Worm (Caenorhabditis elegans) whole organism, mixed stage, embryonic: ENCODE results near the gene fbxb-11.

Experiments
- M03D4.4 ChIP-seq: sonication (generic microtip); optimal IDR thresholded peaks from 2 replicates; lab custom pipeline; 2017; ENCODE audit warnings: mild to moderate bottlenecking, missing genetic modification characterization, missing compliant biosample characterization
- bed-3 ChIP-seq: fragments of 200-800 bp; sonication (Bioruptor generic); optimal IDR thresholded peaks from 3 replicates; lab custom pipeline; 2018; ENCODE audit warnings: mild to moderate bottlenecking, missing genetic modification characterization, moderate library complexity, missing compliant biosample characterization
- blmp-1 ChIP-seq: fragments of 150-350 bp; optimal IDR thresholded peaks from 2 replicates; lab custom pipeline; 2014; ENCODE audit warnings: missing biosample characterization, missing genetic modification characterization
- ceh-39 ChIP-seq: fragments of 150-350 bp; optimal IDR thresholded peaks from 2 replicates; lab custom pipeline; 2014; ENCODE audit warnings: missing biosample characterization, missing genetic modification characterization
- ceh-43 ChIP-seq: fragments of 200-800 bp; sonication (Bioruptor generic); optimal IDR thresholded peaks from 2 replicates; lab custom pipeline; 2018; ENCODE audit warnings: mild to moderate bottlenecking, missing genetic modification characterization, moderate library complexity, missing compliant biosample characterization
- ceh-83 ChIP-seq: fragments of 200-800 bp; sonication (Bioruptor generic); optimal IDR thresholded peaks from 2 replicates; lab custom pipeline; 2018; ENCODE audit warnings: mild to moderate bottlenecking, missing genetic modification characterization, missing compliant biosample characterization
- ces-1 ChIP-seq: fragments of 150-350 bp; optimal IDR thresholded peaks from 2 replicates; lab custom pipeline; 2014; ENCODE audit warnings: missing biosample characterization, missing genetic modification reagents, missing genetic modification characterization
- cnd-1 ChIP-seq: fragments of 200-800 bp; sonication (Bioruptor generic); optimal IDR thresholded peaks from 2 replicates; lab custom pipeline; 2018; ENCODE audit warnings: mild to moderate bottlenecking, missing genetic modification characterization, missing compliant biosample characterization
- drap-1 ChIP-seq: fragments of 200-800 bp; sonication (Bioruptor generic); optimal IDR thresholded peaks from 3 replicates; lab custom pipeline; 2018; ENCODE audit warnings: mild to moderate bottlenecking, missing genetic modification characterization, missing compliant biosample characterization
- elt-3 ChIP-seq: fragments of 150-350 bp; optimal IDR thresholded peaks from 2 replicates; lab custom pipeline; 2014; ENCODE audit warnings: missing biosample characterization, missing genetic modification characterization
- flh-1 ChIP-seq: fragments of 200-800 bp; sonication (Bioruptor generic); optimal IDR thresholded peaks from 2 replicates; lab custom pipeline; 2018; ENCODE audit warnings: mild to moderate bottlenecking, missing genetic modification characterization, moderate library complexity, missing compliant biosample characterization
- hlh-1 ChIP-seq: fragments of 150-350 bp; optimal IDR thresholded peaks from 2 replicates; lab custom pipeline; 2014; ENCODE audit warnings: missing biosample characterization, missing genetic modification reagents, missing genetic modification characterization
- lin-13 ChIP-seq: fragments of 150-350 bp; optimal IDR thresholded peaks from 2 replicates; lab custom pipeline; 2014; ENCODE audit warnings: missing biosample characterization, missing genetic modification characterization
- lin-32 ChIP-seq: fragments of 200-800 bp; sonication (Bioruptor generic); optimal IDR thresholded peaks from 2 replicates; lab custom pipeline; 2018; ENCODE audit warnings: mild to moderate bottlenecking, missing genetic modification characterization, missing compliant biosample characterization
- lsy-2 ChIP-seq: fragments of 150-350 bp; optimal IDR thresholded peaks from 2 replicates; lab custom pipeline; 2014; ENCODE audit warnings: missing biosample characterization, missing genetic modification characterization
- mep-1 ChIP-seq: fragments of 150-350 bp; optimal IDR thresholded peaks from 2 replicates; lab custom pipeline; 2017; ENCODE audit warnings: missing biosample characterization, missing genetic modification reagents, missing genetic modification characterization, inconsistent platforms
- mls-2 ChIP-seq: sonication (generic microtip); optimal IDR thresholded peaks from 2 replicates; lab custom pipeline; 2016; ENCODE audit warnings: mild to moderate bottlenecking, missing genetic modification characterization, moderate library complexity, missing compliant biosample characterization
- nhr-12 ChIP-seq: fragments of 150-350 bp; optimal IDR thresholded peaks from 2 replicates; lab custom pipeline; 2014; ENCODE audit warnings: missing biosample characterization, missing genetic modification characterization
- nhr-2 ChIP-seq: fragments of 150-350 bp; optimal IDR thresholded peaks from 2 replicates; lab custom pipeline; 2014; ENCODE audit warnings: missing biosample characterization, missing genetic modification characterization
- nhr-237 ChIP-seq: fragments of 150-350 bp; optimal IDR thresholded peaks from 2 replicates; lab custom pipeline; 2014; ENCODE audit warnings: missing biosample characterization, missing genetic modification characterization
- nhr-76 ChIP-seq: sonication (generic microtip); optimal IDR thresholded peaks from 2 replicates; lab custom pipeline; 2017; ENCODE audit warnings: missing biosample characterization, missing genetic modification characterization
- pha-4 ChIP-seq: fragments of 150-350 bp; optimal IDR thresholded peaks from 2 replicates; lab custom pipeline; 2018; ENCODE audit warnings: missing biosample characterization, missing genetic modification reagents, missing genetic modification characterization
- sem-2 ChIP-seq: fragments of 200-800 bp; sonication (Bioruptor generic); optimal IDR thresholded peaks from 2 replicates; lab custom pipeline; 2018; ENCODE audit warnings: mild to moderate bottlenecking, missing genetic modification characterization, missing compliant biosample characterization
- snpc-4 ChIP-seq: fragments of 150-350 bp; optimal IDR thresholded peaks from 2 replicates; lab custom pipeline; 2014; ENCODE audit warnings: missing biosample characterization, missing genetic modification characterization
- sptf-1 ChIP-seq: sonication (generic microtip); optimal IDR thresholded peaks from 2 replicates; lab custom pipeline; 2017; ENCODE audit warnings: mild to moderate bottlenecking, missing genetic modification characterization, moderate library complexity, missing compliant biosample characterization
- tbx-8 ChIP-seq: fragments of 200-800 bp; sonication (Bioruptor generic); optimal IDR thresholded peaks from 2 replicates; lab custom pipeline; 2018; ENCODE audit warnings: mild to moderate bottlenecking, missing genetic modification characterization, moderate library complexity, missing compliant biosample characterization
- unc-39 ChIP-seq: fragments of 150-350 bp; optimal IDR thresholded peaks from 2 replicates; lab custom pipeline; 2014; ENCODE audit warnings: missing biosample characterization, missing genetic modification characterization
- unc-62 ChIP-seq: fragments of 150-350 bp; optimal IDR thresholded peaks from 2 replicates; lab custom pipeline; 2014; ENCODE audit warnings: missing biosample characterization, missing genetic modification reagents, missing genetic modification characterization
- zip-8 ChIP-seq: fragments of 150-350 bp; optimal IDR thresholded peaks from 2 replicates; lab custom pipeline; 2014; ENCODE audit warnings: missing biosample characterization, missing genetic modification characterization
- ztf-11 ChIP-seq: fragments of 150-350 bp; optimal IDR thresholded peaks from 2 replicates; lab custom pipeline; 2014; ENCODE audit warnings: missing biosample characterization, missing genetic modification characterization

fbxb-11 gene

ce11 chrII:1688813-1689212 lies 35.6 kb upstream of the fbxb-11 start, which contains the start of the genes fbxb-18 and fbxb-19:
fbxb-18 (minus strand) TSS chrII:1688913.
fbxb-19 (minus strand) TSS chrII:1689181.
- no peak for TF ChIP-seq unc-62 (GFP tag; lab: Kevin White, UChicago)
- TF ChIP-seq sem-2 (GFP tag; lab: Kevin White, UChicago): no peak
- no peak for TF ChIP-seq ceh-43 (GFP tag; lab: Kevin White, UChicago)
- no peak for TF ChIP-seq ceh-39

- TF ChIP-seq flh-1 (GFP tag; lab: Kevin White, UChicago) (no peak), ces-1 (GFP tag; lab: Kevin White, UChicago) (no peak), M03D4.4 (no peak), mep-1 (tag; lab: Kevin White, UChicago) (no peak), cnd-1 (tag; lab: Kevin White, UChicago) (no peak)
Observed at ce11 chrII:1691011-1691410, 33.4 kb upstream of the fbxb-11 start, which contains the start of gene fbxc-22. fbxc-22 (minus strand) TSS chrII:1691111.

DNA sequence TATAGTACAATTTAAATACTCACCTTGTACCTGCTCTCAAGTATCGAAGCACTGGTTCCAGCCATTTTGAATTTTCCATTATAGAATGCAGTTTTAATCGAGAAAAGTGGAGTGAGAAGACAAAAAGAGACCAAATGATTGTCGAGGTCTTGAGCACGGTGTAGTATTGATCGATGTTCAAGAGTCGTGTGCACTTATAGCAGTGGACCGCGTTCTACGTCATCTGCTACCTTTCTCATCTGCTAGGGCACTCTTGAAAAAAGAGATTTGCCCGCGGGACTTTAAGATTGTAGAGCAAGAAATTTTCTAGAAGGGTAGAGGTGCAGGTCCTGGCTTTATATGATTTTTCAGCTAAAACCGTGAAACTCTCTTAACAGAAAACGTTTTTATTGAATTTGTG lies 31.6 kb upstream of the fbxb-11 start, which contains the start of gene fbxc-21:
TSS of gene fbxc-21 (minus strand) at position 101 of the 400 bp plus-strand sequence.
- TF ChIP-seq flh-1 (GFP tag; lab: Kevin White, UChicago) (no peak), lsy-2 (tag; lab: Kevin White, UChicago) (no peak), sptf-1 (no peak), drap-1 (no peak), elt-3 (tag; lab: Kevin White, UChicago) (no peak), nhr-237 (tag; lab: Kevin White, UChicago) (no peak), ceh-43 (GFP tag; lab: Kevin White, UChicago) (no peak), ceh-39 (no peak), nhr-76 (tag; lab: Kevin White, UChicago) (no peak), lin-32 (GFP tag; lab: Kevin White, UChicago) (no peak), bed-3 (GFP tag; lab: Kevin White, UChicago) (no peak), tbx-8 (GFP tag; lab: Kevin White, UChicago) (no peak), ceh-83 (GFP tag; lab: Kevin White, UChicago) (no peak)

ce11 chrII:1694530-1694929 lies 29.9 kb upstream of the fbxb-11 start, which contains the start of gene fbxc-26:
fbxc-26 (minus strand) TSS chrII:1694630.
- TF ChIP-seq snpc-4 (tag; lab: Kevin White, UChicago) (no peak), nhr-2 (tag; lab: Kevin White, UChicago) (no peak), pha-4 (no peak), tbx-8 (GFP tag; lab: Kevin White, UChicago) (no peak), lsy-2 (tag; lab: Kevin White, UChicago) (no peak), hlh-1 (no peak), ztf-11 (tag; lab: Kevin White, UChicago) (no peak), M03D4.4 (no peak), sem-2 (GFP tag; lab: Kevin White, UChicago) (no peak), sptf-1 (no peak), ceh-83 (GFP tag; lab: Kevin White, UChicago) (no peak), elt-3 (tag; lab: Kevin White, UChicago) (no peak), ceh-39 (no peak), bed-3 (GFP tag; lab: Kevin White, UChicago) (no peak)

DNA sequence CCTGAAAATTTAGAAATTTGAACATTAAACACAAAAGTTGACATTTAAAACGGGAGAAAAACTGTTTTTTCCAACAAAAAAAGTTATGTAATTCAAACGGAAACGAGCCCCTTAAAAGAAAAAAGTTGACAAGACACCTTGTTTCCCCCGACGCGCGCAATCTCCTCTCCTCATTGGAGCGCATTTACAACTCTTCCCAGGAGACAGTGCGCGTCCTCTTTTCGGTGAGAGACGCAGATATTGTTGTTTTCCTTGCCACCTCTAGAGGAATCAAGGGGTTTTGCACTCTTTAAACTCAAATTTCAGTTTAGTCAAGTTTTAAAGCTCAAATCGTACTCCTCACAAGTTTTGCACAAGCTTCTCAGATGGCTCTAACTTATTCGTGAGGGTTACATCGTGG lies 28.6 kb upstream of the fbxb-11 start, which contains the start of gene F58E1.13:
TSS of gene F58E1.13 (minus strand) at position 12 of the 400 bp plus-strand sequence.
- no peak for TF ChIP-seq ceh-43 (GFP tag; lab: Kevin White, UChicago)
- no peak for TF ChIP-seq bed-3 (GFP tag; lab: Kevin White, UChicago)
- no peak for TF ChIP-seq pha-4
- TF ChIP-seq nhr-76 (tag; lab: Kevin White, UChicago): no peak
- TF ChIP-seq drap-1: no peak
- no peak for TF ChIP-seq lin-13 (tag; lab: Kevin White, UChicago)
- TF ChIP-seq nhr-237 (tag; lab: Kevin White, UChicago): no peak
- no peak for TF ChIP-seq lin-32 (GFP tag; lab: Kevin White, UChicago)
- TF ChIP-seq lsy-2 (tag; lab: Kevin White, UChicago): no peak
- TF ChIP-seq mls-2: no peak
- no peak for TF ChIP-seq zip-8 (tag; lab: Kevin White, UChicago)
- TF ChIP-seq flh-1 (GFP tag; lab: Kevin White, UChicago): no peak
- TF ChIP-seq M03D4.4: no peak
- no peak for TF ChIP-seq mep-1 (tag; lab: Kevin White, UChicago)
- no peak for TF ChIP-seq sem-2 (GFP tag; lab: Kevin White, UChicago)
- no peak for TF ChIP-seq unc-39 (tag; lab: Kevin White, UChicago)
- TF ChIP-seq nhr-12 (tag; lab: Kevin White, UChicago): no peak
- no peak for TF ChIP-seq blmp-1
- TF ChIP-seq nhr-2 (tag; lab: Kevin White, UChicago): no peak
